7 fruit fly cellular contexts compared by ENCODE assay signal in the genomic region with DNA sequence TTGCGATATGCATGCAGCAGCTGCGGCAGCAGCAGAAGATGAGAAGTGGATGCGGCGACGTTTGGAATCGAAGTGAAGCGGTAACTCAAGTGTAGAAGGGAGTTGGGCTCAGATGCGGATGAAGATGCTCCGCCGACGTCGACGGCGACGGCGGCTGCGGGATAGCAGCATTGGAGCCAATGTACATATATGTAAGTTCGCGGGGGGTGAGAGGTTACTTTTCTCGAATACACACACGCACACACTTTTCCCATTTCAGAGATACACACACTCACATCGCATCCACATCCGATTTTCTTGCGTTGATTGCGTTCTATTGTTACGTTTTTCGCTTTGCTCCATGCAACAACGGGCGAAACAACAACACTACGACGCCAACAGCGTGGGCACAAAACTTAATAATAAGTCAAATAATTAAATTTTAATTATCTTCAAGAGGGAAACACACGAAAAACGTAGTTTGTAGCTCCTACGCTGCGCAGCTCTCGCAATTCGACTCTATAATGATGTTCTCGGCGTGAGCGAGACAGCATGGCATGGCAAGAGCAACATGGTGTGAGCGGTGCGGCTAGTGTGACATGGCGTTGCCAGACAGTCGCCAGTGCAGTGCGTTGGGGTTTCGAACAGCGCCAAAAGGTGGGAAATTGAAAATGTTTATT.
A peak's percentile ranks its signal among the peaks of the same experiment; 100 is the strongest.
TF ChIP-seq lines count a peak whose summit lies in the region.

TSS of gene CG18766 (minus strand) at position 508 of the 659 bp plus-strand sequence.

- peak; percentile 53 to 65 for TF ChIP-seq CTCF in S2 (optimal IDR thresholded peaks at IDR 0.05; lab: Kevin White, UChicago)
- peak; percentile 73 for TF ChIP-seq CTCF in whole organism, embryonic (GFP tag; optimal IDR thresholded peaks at IDR 0.05; lab: Kevin White, UChicago)

TF ChIP-seq in whole organism, 6 proteins besides CTCF, POLR2A, EP300 and RAD21:
- no peak for TF ChIP-seq EcR (GFP tag; optimal IDR thresholded peaks at IDR 0.05; lab: Kevin White, UChicago)
- TF ChIP-seq CG8478 (optimal IDR thresholded peaks at IDR 0.05; lab: Kevin White, UChicago): peak; percentile 81

TF ChIP-seq in whole organism, adult, 20 proteins besides CTCF, POLR2A, EP300 and RAD21:
- TF ChIP-seq cic (GFP tag; optimal IDR thresholded peaks at IDR 0.05; lab: Kevin White, UChicago) (peak; percentile 60), ovo (GFP tag; optimal IDR thresholded peaks at IDR 0.05; lab: Kevin White, UChicago) (peak; percentile 57), CG7101 (tag; optimal IDR thresholded peaks at IDR 0.05; lab: Kevin White, UChicago) (no peak), CG1620 (GFP tag; optimal IDR thresholded peaks at IDR 0.05; lab: Kevin White, UChicago) (peak; percentile 36), Hr96 (GFP tag; optimal IDR thresholded peaks at IDR 0.05; lab: Kevin White, UChicago) (peak; percentile 31), CG33017 (tag; optimal IDR thresholded peaks at IDR 0.05; lab: Kevin White, UChicago) (no peak), Mnt (GFP tag; optimal IDR thresholded peaks at IDR 0.05; lab: Kevin White, UChicago) (peak; percentile 35), CG12768 (GFP tag; optimal IDR thresholded peaks at IDR 0.05; lab: Kevin White, UChicago) (peak; percentile 30), pad (GFP tag; optimal IDR thresholded peaks at IDR 0.05; lab: Kevin White, UChicago) (peak; percentile 30)

TF ChIP-seq in whole organism, embryonic, 481 proteins besides CTCF, POLR2A, EP300 and RAD21 (continues in another document):
- TF ChIP-seq CG6689 (GFP tag; IDR thresholded peaks at IDR 0.05; lab: Robert Waterston, UW): no peak
- no peak for TF ChIP-seq Dfd (GFP tag; optimal IDR thresholded peaks at IDR 0.05; lab: Kevin White, UChicago)
- TF ChIP-seq CG3407 (GFP tag; optimal IDR thresholded peaks at IDR 0.05; lab: Kevin White, UChicago): no peak
- no peak for TF ChIP-seq onecut (GFP tag; IDR thresholded peaks at IDR 0.05; lab: Robert Waterston, UW)
- TF ChIP-seq Usf (GFP tag; optimal IDR thresholded peaks at IDR 0.05; lab: Kevin White, UChicago): no peak
- TF ChIP-seq jigr1 (GFP tag; IDR thresholded peaks at IDR 0.05; lab: Robert Waterston, UW): no peak
- no peak for TF ChIP-seq CG10959 (GFP tag; IDR thresholded peaks at IDR 0.05; lab: Robert Waterston, UW)
- TF ChIP-seq peb (GFP tag; IDR thresholded peaks at IDR 0.05; lab: Robert Waterston, UW): 0 out of 2 replicates have a peak, but pooled peaks have one; percentile 15
- no peak for TF ChIP-seq CG3838 (GFP tag; optimal IDR thresholded peaks at IDR 0.05; lab: Kevin White, UChicago)
- TF ChIP-seq HLH3B (GFP tag; IDR thresholded peaks at IDR 0.05; lab: Robert Waterston, UW): no peak
- no peak for TF ChIP-seq Dip3 (GFP tag; optimal IDR thresholded peaks at IDR 0.05; lab: Kevin White, UChicago)
- TF ChIP-seq tna (GFP tag; IDR thresholded peaks at IDR 0.05; lab: Robert Waterston, UW; ENCODE audit: partially characterized antibody): no peak
- TF ChIP-seq CHES-1-like (GFP tag; optimal IDR thresholded peaks at IDR 0.05; lab: Kevin White, UChicago): peak; percentile 51
- no peak for TF ChIP-seq pita (GFP tag; optimal IDR thresholded peaks at IDR 0.05; lab: Kevin White, UChicago)
- TF ChIP-seq CG7928 (GFP tag; optimal IDR thresholded peaks at IDR 0.05; lab: Kevin White, UChicago): no peak
- TF ChIP-seq btn (GFP tag; optimal IDR thresholded peaks at IDR 0.05; lab: Kevin White, UChicago): no peak
- TF ChIP-seq CG12071 (GFP tag; optimal IDR thresholded peaks at IDR 0.05; lab: Kevin White, UChicago): peak; percentile 21
- TF ChIP-seq CG4730 (GFP tag; IDR thresholded peaks at IDR 0.05; lab: Robert Waterston, UW): no peak

TF ChIP-seq in whole organism, prepupa, 60 proteins besides CTCF, POLR2A, EP300 and RAD21 (continues in another document):
- no peak for TF ChIP-seq spab (GFP tag; optimal IDR thresholded peaks at IDR 0.05; lab: Kevin White, UChicago)
- TF ChIP-seq CG9139 (GFP tag; optimal IDR thresholded peaks at IDR 0.05; lab: Kevin White, UChicago): peak; percentile 61
- TF ChIP-seq Eip75B (GFP tag; optimal IDR thresholded peaks at IDR 0.05; lab: Kevin White, UChicago): peak; percentile 9
- peak; percentile 27 for TF ChIP-seq topi (GFP tag; optimal IDR thresholded peaks at IDR 0.05; lab: Kevin White, UChicago)
- peak; percentile 77 for TF ChIP-seq fkh (GFP tag; optimal IDR thresholded peaks at IDR 0.05; lab: Kevin White, UChicago)
- TF ChIP-seq CG11762 (GFP tag; optimal IDR thresholded peaks at IDR 0.05; lab: Kevin White, UChicago; ENCODE audit: insufficient read depth): no peak
- TF ChIP-seq CG32006 (GFP tag; optimal IDR thresholded peaks at IDR 0.05; lab: Kevin White, UChicago): peak; percentile 28
- no peak for TF ChIP-seq CG10669 (GFP tag; optimal IDR thresholded peaks at IDR 0.05; lab: Kevin White, UChicago)
- TF ChIP-seq CG8119 (GFP tag; IDR thresholded peaks at IDR 0.05; lab: Robert Waterston, UW): no peak
- peak; percentile 18 for TF ChIP-seq esn (GFP tag; optimal IDR thresholded peaks at IDR 0.05; lab: Kevin White, UChicago)
- TF ChIP-seq CG6163 (GFP tag; IDR thresholded peaks at IDR 0.05; lab: Robert Waterston, UW): 0 out of 3 replicates have a peak, but pooled peaks have one; percentile 46
- peak; percentile 13 for TF ChIP-seq CG1621 (tag; optimal IDR thresholded peaks at IDR 0.05; lab: Kevin White, UChicago)
- peak; percentile 73 for TF ChIP-seq Eip78C (GFP tag; lab: Kevin White, UChicago)
- no peak for TF ChIP-seq fd85E (GFP tag; optimal IDR thresholded peaks at IDR 0.05; lab: Kevin White, UChicago)
- TF ChIP-seq CG11294 (GFP tag; IDR thresholded peaks at IDR 0.05; lab: Robert Waterston, UW): no peak
- peak; percentile 95 for TF ChIP-seq svp (GFP tag; lab: Kevin White, UChicago)
- TF ChIP-seq CG6854 (GFP tag; optimal IDR thresholded peaks at IDR 0.05; lab: Kevin White, UChicago): peak; percentile 58
- peak; percentile 66 for TF ChIP-seq Eip93F (GFP tag; optimal IDR thresholded peaks at IDR 0.05; lab: Kevin White, UChicago)
- no peak for TF ChIP-seq Gug (GFP tag; IDR thresholded peaks at IDR 0.05; lab: Robert Waterston, UW)

TF ChIP-seq in whole organism, pupa, 21 proteins besides CTCF, POLR2A, EP300 and RAD21 (continues in another document):
- TF ChIP-seq CG8159 (tag; optimal IDR thresholded peaks at IDR 0.05; lab: Kevin White, UChicago) (no peak), CG9948 (tag; optimal IDR thresholded peaks at IDR 0.05; lab: Kevin White, UChicago) (no peak), rn (GFP tag; IDR thresholded peaks at IDR 0.05; lab: Robert Waterston, UW) (no peak), Ets98B (GFP tag; IDR thresholded peaks at IDR 0.05; lab: Robert Waterston, UW) (peak; percentile 24; the same call in 1 of the 2 replicates), CG8301 (tag; optimal IDR thresholded peaks at IDR 0.05; lab: Kevin White, UChicago) (no peak), CG32121 (GFP tag; IDR thresholded peaks at IDR 0.05; lab: Robert Waterston, UW) (no peak), CG12605 (GFP tag; IDR thresholded peaks at IDR 0.05; lab: Robert Waterston, UW) (no peak), CG14655 (GFP tag; optimal IDR thresholded peaks at IDR 0.05; lab: Kevin White, UChicago) (no peak), EcR (GFP tag; optimal IDR thresholded peaks at IDR 0.05; lab: Kevin White, UChicago) (peak; percentile 54), CG34367 (tag; optimal IDR thresholded peaks at IDR 0.05; lab: Kevin White, UChicago) (no peak), CG10348 (GFP tag; IDR thresholded peaks at IDR 0.05; lab: Robert Waterston, UW) (no peak), CG15710 (tag; optimal IDR thresholded peaks at IDR 0.05; lab: Kevin White, UChicago) (no peak), CG13204 (GFP tag; optimal IDR thresholded peaks at IDR 0.05; lab: Kevin White, UChicago) (peak; percentile 82), CG17806 (tag; optimal IDR thresholded peaks at IDR 0.05; lab: Kevin White, UChicago) (no peak), Pif1A (GFP tag; optimal IDR thresholded peaks at IDR 0.05; lab: Kevin White, UChicago) (no peak), gl (tag; optimal IDR thresholded peaks at IDR 0.05; lab: Kevin White, UChicago) (peak; percentile 26), CG4496 (GFP tag; IDR thresholded peaks at IDR 0.05; lab: Robert Waterston, UW) (no peak), Snoo (tag; optimal IDR thresholded peaks at IDR 0.05; lab: Kevin White, UChicago) (peak; percentile 26), D1 (tag; optimal IDR thresholded peaks at IDR 0.05; lab: Kevin White, UChicago) (no peak), Pif1B (GFP tag; optimal IDR thresholded peaks at IDR 0.05; lab: Kevin White, UChicago) (peak; percentile 41)

TF ChIP-seq in whole organism, wandering third instar larva, 38 proteins besides CTCF, POLR2A, EP300 and RAD21 (continues in another document):
- TF ChIP-seq HLH106 (tag; optimal IDR thresholded peaks at IDR 0.05; lab: Kevin White, UChicago) (peak; percentile 20), Vsx2 (GFP tag; optimal IDR thresholded peaks at IDR 0.05; lab: Kevin White, UChicago; ENCODE audit: partially characterized antibody) (peak; percentile 21), N (GFP tag; optimal IDR thresholded peaks at IDR 0.05; lab: Kevin White, UChicago) (peak; percentile 32), brk (GFP tag; optimal IDR thresholded peaks at IDR 0.05; lab: Kevin White, UChicago) (no peak), fru (GFP tag; optimal IDR thresholded peaks at IDR 0.05; lab: Kevin White, UChicago) (peak; percentile 6), ey (GFP tag; optimal IDR thresholded peaks at IDR 0.05; lab: Kevin White, UChicago) (peak; percentile 32), psq (GFP tag; optimal IDR thresholded peaks at IDR 0.05; lab: Kevin White, UChicago) (peak; percentile 33), Sp1 (GFP tag; optimal IDR thresholded peaks at IDR 0.05; lab: Kevin White, UChicago) (no peak), dl (GFP tag; optimal IDR thresholded peaks at IDR 0.05; lab: Kevin White, UChicago; ENCODE audit: insufficient read depth in 1 of 2, partially characterized antibody in 2 of 2) (no peak), jim (GFP tag; optimal IDR thresholded peaks at IDR 0.05; lab: Kevin White, UChicago) (no peak), Rel (GFP tag; optimal IDR thresholded peaks at IDR 0.05; lab: Kevin White, UChicago) (peak; percentile 50), Rel (tag; optimal IDR thresholded peaks at IDR 0.05; lab: Kevin White, UChicago) (peak; percentile 67), GATAd (GFP tag; optimal IDR thresholded peaks at IDR 0.05; lab: Kevin White, UChicago) (no peak), Hr83 (GFP tag; optimal IDR thresholded peaks at IDR 0.05; lab: Kevin White, UChicago; ENCODE audit: poor library complexity, severe bottlenecking) (peak; percentile 79), h (GFP tag; optimal IDR thresholded peaks at IDR 0.05; lab: Kevin White, UChicago) (peak; percentile 31), CrebA (GFP tag; optimal IDR thresholded peaks at IDR 0.05; lab: Kevin White, UChicago; ENCODE audit: borderline replicate concordance) (no peak), br (GFP tag; optimal IDR thresholded peaks at IDR 0.05; lab: Kevin White, UChicago) (peak; percentile 13), Dif (GFP tag; optimal IDR thresholded peaks at IDR 0.05; lab: Kevin White, UChicago; ENCODE audit: partially characterized antibody) (peak; percentile 66), woc (GFP tag; optimal IDR thresholded peaks at IDR 0.05; lab: Kevin White, UChicago) (no peak), sv (GFP tag; optimal IDR thresholded peaks at IDR 0.05; lab: Kevin White, UChicago) (no peak), CG32264 (GFP tag; optimal IDR thresholded peaks at IDR 0.05; lab: Kevin White, UChicago) (no peak), CG9705 (GFP tag; optimal IDR thresholded peaks at IDR 0.05; lab: Kevin White, UChicago) (no peak)
